Worm (Caenorhabditis elegans) whole organism, L4 larva: ENCODE data around the gene cyp-31A3.
A peak's percentile ranks its signal among the peaks of the same experiment; 100 is the strongest.

ENCODE experiments used
- R02D3.7 ChIP-seq: fragments of 150-350 bp; sonication (generic microtip); optimal IDR thresholded peaks from 3 replicates; lab custom pipeline; 2014; ENCODE audit warnings: missing biosample characterization, missing genetic modification characterization
- T20F7.1 ChIP-seq: fragments of 200-800 bp; sonication (Bioruptor generic); optimal IDR thresholded peaks from 2 replicates; lab custom pipeline; 2018; ENCODE audit warnings: mild to moderate bottlenecking, missing genetic modification characterization, missing compliant biosample characterization
- T26A8.4 ChIP-seq: fragments of 200-800 bp; sonication (Bioruptor generic); IDR thresholded peaks from 2 replicates; pipeline ENCODE4 v1.3.6; 2022; ENCODE audit warnings: missing genetic modification characterization, missing compliant biosample characterization
- Y105C5A.15 ChIP-seq: fragments of 200-800 bp; sonication (Bioruptor generic); IDR thresholded peaks from 2 replicates; pipeline ENCODE4 v1.3.6; 2022; ENCODE audit warnings: missing genetic modification characterization, missing compliant biosample characterization
- aha-1 ChIP-seq: fragments of 150-350 bp; peaks from one replicate; lab custom pipeline; 2014; ENCODE audit warnings: missing biosample characterization, missing genetic modification characterization
- ama-1 ChIP-seq: fragments of 150-350 bp; optimal IDR thresholded peaks from 2 replicates; lab custom pipeline; 2014; ENCODE audit warnings: inconsistent platforms, mixed read lengths
- attf-4 ChIP-seq: sonication (generic microtip); optimal IDR thresholded peaks from 3 replicates; lab custom pipeline; 2017; ENCODE audit warnings: missing biosample characterization, missing genetic modification characterization
- ceh-62 ChIP-seq: sonication (generic microtip); optimal IDR thresholded peaks from 2 replicates; lab custom pipeline; 2017; ENCODE audit warnings: missing biosample characterization, missing genetic modification characterization
- ceh-82 ChIP-seq: sonication (generic microtip); optimal IDR thresholded peaks from 2 replicates; lab custom pipeline; 2017; ENCODE audit warnings: missing biosample characterization, missing genetic modification characterization
- daf-12 ChIP-seq: fragments of 150-350 bp; optimal IDR thresholded peaks from 2 replicates; lab custom pipeline; 2014; ENCODE audit warnings: missing biosample characterization, missing genetic modification reagents, missing genetic modification characterization
- dmd-6 ChIP-seq: fragments of 200-800 bp; sonication (Bioruptor generic); IDR thresholded peaks from 2 replicates; pipeline ENCODE4 v1.3.6; 2022; ENCODE audit warnings: missing genetic modification reagents, missing genetic modification characterization, missing compliant biosample characterization
- dmd-9 ChIP-seq: fragments of 200-800 bp; sonication (Bioruptor generic); IDR thresholded peaks from 2 replicates; pipeline ENCODE4 v1.3.6; 2022; ENCODE audit warnings: missing genetic modification reagents, missing genetic modification characterization, missing compliant biosample characterization
- egl-43 ChIP-seq: fragments of 200-800 bp; sonication (Bioruptor generic); IDR thresholded peaks from 2 replicates; pipeline ENCODE4 v1.3.6; 2022; ENCODE audit warnings: missing genetic modification reagents, missing genetic modification characterization, missing compliant biosample characterization
- fkh-10 ChIP-seq: fragments of 150-350 bp; optimal IDR thresholded peaks from 2 replicates; lab custom pipeline; 2014; ENCODE audit warnings: missing biosample characterization, missing genetic modification reagents, missing genetic modification characterization
- fos-1 ChIP-seq: fragments of 150-350 bp; optimal IDR thresholded peaks from 2 replicates; lab custom pipeline; 2014; ENCODE audit warnings: missing biosample characterization, missing genetic modification characterization
- jun-1 ChIP-seq: fragments of 150-350 bp; optimal IDR thresholded peaks from 2 replicates; lab custom pipeline; 2014; ENCODE audit warnings: missing biosample characterization, missing genetic modification reagents, missing genetic modification characterization
- lin-15B ChIP-seq: fragments of 150-350 bp; sonication (generic microtip); optimal IDR thresholded peaks from 3 replicates; lab custom pipeline; 2014; ENCODE audit warnings: missing biosample characterization, missing genetic modification characterization
- lin-29 ChIP-seq: fragments of 200-800 bp; sonication (Bioruptor generic); IDR thresholded peaks from 2 replicates; pipeline ENCODE4 v1.3.6; 2022; ENCODE audit warnings: missing genetic modification reagents, missing genetic modification characterization, missing compliant biosample characterization
- lin-38 ChIP-seq: fragments of 200-800 bp; sonication (Bioruptor generic); IDR thresholded peaks from 2 replicates; pipeline ENCODE4 v1.3.6; 2022; ENCODE audit warnings: missing genetic modification reagents, missing genetic modification characterization, missing compliant biosample characterization
- lir-3 ChIP-seq: sonication (generic microtip); optimal IDR thresholded peaks from 2 replicates; lab custom pipeline; 2016; ENCODE audit warnings: mild to moderate bottlenecking, missing genetic modification characterization, missing compliant biosample characterization
- madf-5 ChIP-seq, 2 experiments: fragments of 200-800 bp; sonication (Bioruptor generic); IDR thresholded peaks; 2 replicates each; pipeline ENCODE4 v1.3.6; 2022; ENCODE audit warnings: missing compliant biosample characterization in 2 of 2, missing genetic modification characterization in 2 of 2
- mdl-1 ChIP-seq, 2 experiments: fragments of 150-350 bp in 1 of 2; sonication (generic microtip) in 1 of 2; optimal IDR thresholded peaks; 2 replicates each; lab custom pipeline; 2014 to 2017; ENCODE audit warnings: missing biosample characterization in 2 of 2, missing genetic modification characterization in 2 of 2
- nhr-10 ChIP-seq: fragments of 150-350 bp; optimal IDR thresholded peaks from 2 replicates; lab custom pipeline; 2014; ENCODE audit warnings: missing biosample characterization, missing genetic modification characterization
- nhr-237 ChIP-seq: sonication (generic microtip); optimal IDR thresholded peaks from 2 replicates; lab custom pipeline; 2017; ENCODE audit warnings: missing biosample characterization, missing genetic modification characterization
- nhr-25 ChIP-seq: sonication (generic microtip); optimal IDR thresholded peaks from 2 replicates; lab custom pipeline; 2017; ENCODE audit warnings: missing genetic modification characterization, mild to moderate bottlenecking, missing compliant biosample characterization, antibody characterized with exemption, moderate library complexity, borderline replicate concordance; ENCODE audit not compliant: insufficient read depth
- nhr-41 ChIP-seq: fragments of 200-800 bp; sonication (Bioruptor generic); IDR thresholded peaks from 2 replicates; pipeline ENCODE4 v1.3.6; 2022; ENCODE audit warnings: missing genetic modification reagents, missing genetic modification characterization, missing compliant biosample characterization
- nhr-42 ChIP-seq: fragments of 200-800 bp; sonication (Bioruptor generic); IDR thresholded peaks from 2 replicates; pipeline ENCODE4 v1.3.6; 2022; ENCODE audit warnings: missing genetic modification characterization, missing compliant biosample characterization
- nhr-6 ChIP-seq: fragments of 150-350 bp; optimal IDR thresholded peaks from 2 replicates; lab custom pipeline; 2014; ENCODE audit warnings: missing biosample characterization, missing genetic modification characterization
- pha-4 ChIP-seq, 2 experiments: fragments of 150-350 bp in 1 of 2; fragments of 200-800 bp in 1 of 2; sonication (Bioruptor generic) in 1 of 2; IDR thresholded peaks in 1 of 2; optimal IDR thresholded peaks in 1 of 2; 2 replicates each; pipeline versions ENCODE4 v1.3.6 to Lab custom; 2014 to 2022; ENCODE audit warnings: missing genetic modification characterization in 2 of 2, missing genetic modification reagents in 2 of 2, missing biosample characterization in 1 of 2, missing compliant biosample characterization in 1 of 2
- rbr-2 ChIP-seq: sonication (generic microtip); optimal IDR thresholded peaks from 2 replicates; lab custom pipeline; 2016; ENCODE audit warnings: missing genotype, missing genetic modification characterization, missing compliant biosample characterization
- snpc-1.2 ChIP-seq: fragments of 200-800 bp; sonication (Bioruptor generic); IDR thresholded peaks from 2 replicates; pipeline ENCODE4 v1.3.6; 2022; ENCODE audit warnings: missing genetic modification reagents, missing genetic modification characterization, missing compliant biosample characterization
- spr-1 ChIP-seq: sonication (generic microtip); optimal IDR thresholded peaks from 2 replicates; lab custom pipeline; 2016; ENCODE audit warnings: mild to moderate bottlenecking, missing genetic modification characterization, missing compliant biosample characterization
- unc-39 ChIP-seq: sonication (generic microtip); optimal IDR thresholded peaks from 2 replicates; lab custom pipeline; 2017; ENCODE audit warnings: missing biosample characterization, missing genetic modification characterization
- vab-7 ChIP-seq: fragments of 200-800 bp; sonication (Bioruptor generic); IDR thresholded peaks from 2 replicates; pipeline ENCODE4 v1.3.6; 2022; ENCODE audit warnings: missing genetic modification reagents, missing genetic modification characterization, missing compliant biosample characterization
- zag-1 ChIP-seq: fragments of 150-350 bp; optimal IDR thresholded peaks from 2 replicates; lab custom pipeline; 2014; ENCODE audit warnings: missing biosample characterization, missing genetic modification characterization
- zip-11 ChIP-seq: fragments of 200-800 bp; sonication (Bioruptor generic); IDR thresholded peaks from 2 replicates; pipeline ENCODE4 v1.3.6; 2022; ENCODE audit warnings: missing genetic modification characterization, missing compliant biosample characterization
- zip-2 ChIP-seq: fragments of 150-350 bp; optimal IDR thresholded peaks from 2 replicates; lab custom pipeline; 2014; ENCODE audit warnings: missing biosample characterization, missing genetic modification characterization
- ztf-11 ChIP-seq: fragments of 150-350 bp; optimal IDR thresholded peaks from 2 replicates; lab custom pipeline; 2014; ENCODE audit warnings: missing biosample characterization, missing genetic modification characterization
- ztf-7 ChIP-seq: fragments of 150-350 bp; optimal IDR thresholded peaks from 2 replicates; lab custom pipeline; 2014; ENCODE audit warnings: missing biosample characterization, missing genetic modification characterization

Gene cyp-31A3

ce11 chrIV:4802494-4802893, 41.6 kb downstream of the cyp-31A3 start, which contains the start of gene dpf-7:
Gene dpf-7 (minus strand): TSS chrIV:4802594.
- peak; percentile 22; the same call in 1 of the 2 replicates for TF ChIP-seq lin-38
- no peak for TF ChIP-seq jun-1 (tag; lab: Kevin White, UChicago)
- TF ChIP-seq, all 104 proteins: peak for 1

- TF ChIP-seq lin-29 (GFP tag; lab: Robert Waterston, UW) (no peak), dmd-6 (GFP tag; lab: Robert Waterston, UW) (no peak)
These were observed 45.6 kb downstream of the cyp-31A3 start, which contains the start of gene dpf-5 for ce11 chrIV:4806486-4806885. Gene dpf-5 (minus strand): TSS chrIV:4806586.

- TF ChIP-seq nhr-6: no peak
- TF ChIP-seq attf-4 (tag; lab: Kevin White, UChicago): no peak
- no peak for TF ChIP-seq madf-5 (GFP tag; IDR thresholded peaks at IDR 0.05; lab: Robert Waterston, UW)
- peak; percentile 37; the same call in 1 of the 2 replicates for TF ChIP-seq pha-4 (GFP tag; IDR thresholded peaks at IDR 0.05; lab: Robert Waterston, UW)
- no peak for TF ChIP-seq pha-4 (tag; optimal IDR thresholded peaks at IDR 0.05; lab: Kevin White, UChicago)
- TF ChIP-seq nhr-10 (tag; lab: Kevin White, UChicago): no peak
- TF ChIP-seq rbr-2 (tag; lab: Kevin White, UChicago): no peak
- peak; percentile 25 for TF ChIP-seq aha-1 (tag; lab: Kevin White, UChicago)
- no peak for TF ChIP-seq zip-11
- TF ChIP-seq lin-38: peak; percentile 35; the same call in 1 of the 2 replicates
- TF ChIP-seq zag-1 (tag; lab: Kevin White, UChicago): no peak
- TF ChIP-seq lin-15B (tag; lab: Kevin White, UChicago): no peak
- TF ChIP-seq lin-29 (GFP tag; lab: Robert Waterston, UW): no peak
- no peak for TF ChIP-seq egl-43 (GFP tag; lab: Robert Waterston, UW)
- TF ChIP-seq unc-39 (tag; lab: Kevin White, UChicago): no peak
- no peak for TF ChIP-seq spr-1
- TF ChIP-seq T26A8.4 (GFP tag; lab: Robert Waterston, UW): no peak
- no peak for TF ChIP-seq dmd-9
These were observed 46.4 kb downstream of the cyp-31A3 start, which contains the start of gene H06H21.11 for ce11 chrIV:4807219-4807618. Gene H06H21.11 (minus strand): TSS chrIV:4807319.

- TF ChIP-seq Y105C5A.15 (GFP tag; lab: Robert Waterston, UW) (no peak), R02D3.7 (tag; lab: Kevin White, UChicago) (no peak), ceh-82 (tag; lab: Kevin White, UChicago) (no peak), zip-2 (tag; lab: Kevin White, UChicago) (no peak), ztf-11 (tag; lab: Kevin White, UChicago) (no peak), ama-1 (lab: Kevin White, UChicago) (no peak), lir-3 (tag; lab: Kevin White, UChicago) (no peak), nhr-41 (GFP tag; lab: Robert Waterston, UW) (no peak), mdl-1 (tag; optimal IDR thresholded peaks at IDR 0.05; lab: Kevin White, UChicago) (no peak)
These were observed 48.5 kb downstream of the cyp-31A3 start, which contains the start of gene ubxn-6 for ce11 chrIV:4809397-4809796. Gene ubxn-6 (minus strand): TSS chrIV:4809497.

ce11 chrIV:4809813-4810212, 49.0 kb downstream of the cyp-31A3 start, which contains the start of gene H06H21.37:
Gene H06H21.37 (minus strand): TSS chrIV:4809974.
- TF ChIP-seq ztf-7 (no peak), snpc-1.2 (GFP tag; lab: Robert Waterston, UW) (no peak), vab-7 (no peak), daf-12 (tag; lab: Kevin White, UChicago) (no peak), fos-1 (tag; lab: Kevin White, UChicago) (no peak), fkh-10 (GFP tag; lab: Kevin White, UChicago) (no peak), ceh-62 (tag; lab: Kevin White, UChicago) (no peak), spr-1 (no peak), nhr-42 (GFP tag; lab: Robert Waterston, UW) (no peak), T20F7.1 (no peak), lir-3 (tag; lab: Kevin White, UChicago) (no peak), nhr-237 (tag; lab: Kevin White, UChicago) (no peak), T26A8.4 (GFP tag; lab: Robert Waterston, UW) (no peak), nhr-25 (tag; lab: Kevin White, UChicago) (no peak)
- TF ChIP-seq, all 104 proteins: peak for 0
